Worm (Caenorhabditis elegans): ENCODE results near the gene R05F9.7.

DNA sequence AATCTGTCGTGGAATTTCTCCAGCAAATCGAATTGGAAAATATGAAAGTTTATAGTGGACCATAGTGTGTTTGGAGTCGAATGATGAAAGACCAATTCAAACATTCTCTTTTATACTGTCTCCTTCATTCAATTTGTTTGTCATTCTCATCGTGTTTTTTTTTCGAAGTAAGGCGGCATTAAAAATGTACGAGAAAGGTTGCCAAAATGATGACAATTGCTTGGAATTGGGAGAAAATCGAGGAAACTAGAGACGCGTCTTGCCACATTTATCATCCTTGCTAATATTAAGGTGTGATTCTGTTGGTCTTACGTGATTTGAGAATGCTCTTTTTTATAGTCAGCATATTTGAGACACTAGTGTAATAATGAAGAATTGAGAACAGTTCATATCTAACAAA lies 48.9 kb downstream of the R05F9.7 start, which contains the start of gene gst-30:
- TF ChIP-seq nhr-76 (tag; optimal IDR thresholded peaks at IDR 0.05) (no peak), unc-62 (GFP tag; optimal IDR thresholded peaks at IDR 0.05) (no peak), nhr-12 (tag; optimal IDR thresholded peaks at IDR 0.05) (no peak), flh-1 (GFP tag; optimal IDR thresholded peaks at IDR 0.05) (no peak), pha-4 (tag; optimal IDR thresholded peaks at IDR 0.05) (no peak), ceh-43 (GFP tag; optimal IDR thresholded peaks at IDR 0.05) (no peak), lsy-2 (tag; optimal IDR thresholded peaks at IDR 0.05) (no peak), nhr-237 (tag; optimal IDR thresholded peaks at IDR 0.05) (no peak)
